Fruit fly (Drosophila melanogaster): ENCODE results near the gene AhcyL2.
A peak's percentile ranks its signal among the peaks of the same experiment; 100 is the strongest.

Gene AhcyL2

dm6 chr3R:16996059-16996959 is 14.4 kb upstream of the AhcyL2 start, which contains the start of the genes EMC2A and CG3534 (continued):
- TF ChIP-seq salm (tag; optimal IDR thresholded peaks at IDR 0.05) (no peak), Usf (GFP tag; optimal IDR thresholded peaks at IDR 0.05) (no peak), CG8359 (GFP tag; optimal IDR thresholded peaks at IDR 0.05; ENCODE audit: borderline replicate concordance) (no peak), tup (GFP tag; optimal IDR thresholded peaks at IDR 0.05) (no peak), CG3163 (GFP tag; optimal IDR thresholded peaks at IDR 0.05) (no peak), Aef1 (GFP tag; IDR thresholded peaks at IDR 0.05) (no peak), Dp (GFP tag; optimal IDR thresholded peaks at IDR 0.05) (no peak), gcm (GFP tag; optimal IDR thresholded peaks at IDR 0.05) (no peak), CG8944 (GFP tag; optimal IDR thresholded peaks at IDR 0.05) (no peak), CG9817 (tag; optimal IDR thresholded peaks at IDR 0.05) (no peak), dmrt99B (tag; optimal IDR thresholded peaks at IDR 0.05) (no peak), Meics (GFP tag; optimal IDR thresholded peaks at IDR 0.05) (peak; percentile 33), gsb-n (tag; optimal IDR thresholded peaks at IDR 0.05) (no peak), sens (GFP tag) (peak; percentile 86), CG9437 (GFP tag; optimal IDR thresholded peaks at IDR 0.05) (no peak), CG9797 (GFP tag; optimal IDR thresholded peaks at IDR 0.05) (peak; percentile 69), sna (GFP tag; IDR thresholded peaks at IDR 0.05; ENCODE audit: partially characterized antibody) (peak; percentile 42; the same call in 1 of the 2 replicates), Hr51 (GFP tag; optimal IDR thresholded peaks at IDR 0.05) (no peak), Dad (GFP tag; optimal IDR thresholded peaks at IDR 0.05) (no peak), CG31441 (GFP tag; IDR thresholded peaks at IDR 0.05) (no peak), phol (tag; optimal IDR thresholded peaks at IDR 0.05) (peak; percentile 68), seq (GFP tag; IDR thresholded peaks at IDR 0.05) (no peak), CG30403 (GFP tag; optimal IDR thresholded peaks at IDR 0.05) (peak; percentile 25), gcm2 (GFP tag; optimal IDR thresholded peaks at IDR 0.05) (no peak), MESR4 (GFP tag; optimal IDR thresholded peaks at IDR 0.05) (peak; percentile 17), Abd-B (GFP tag; optimal IDR thresholded peaks at IDR 0.05) (peak; percentile 61), danr (GFP tag; IDR thresholded peaks at IDR 0.05) (no peak), CG8478 (optimal IDR thresholded peaks at IDR 0.05) (no peak), kah (GFP tag; optimal IDR thresholded peaks at IDR 0.05) (no peak), CG11093 (GFP tag; IDR thresholded peaks at IDR 0.05) (no peak), CG34224 (GFP tag; IDR thresholded peaks at IDR 0.05; ENCODE audit: partially characterized antibody) (no peak), E2f2 (GFP tag; IDR thresholded peaks at IDR 0.05) (no peak), eyg (GFP tag; optimal IDR thresholded peaks at IDR 0.05) (no peak), CG9876 (GFP tag; optimal IDR thresholded peaks at IDR 0.05) (no peak), wek (GFP tag; optimal IDR thresholded peaks at IDR 0.05) (no peak), CG17359 (tag; optimal IDR thresholded peaks at IDR 0.05) (peak; percentile 8), Lim3 (GFP tag; IDR thresholded peaks at IDR 0.05) (no peak), sob (GFP tag; IDR thresholded peaks at IDR 0.05) (no peak), jing (GFP tag; optimal IDR thresholded peaks at IDR 0.05) (no peak), CG2199 (GFP tag; IDR thresholded peaks at IDR 0.05) (no peak), az2 (GFP tag; optimal IDR thresholded peaks at IDR 0.05) (no peak), pita (GFP tag; optimal IDR thresholded peaks at IDR 0.05) (no peak), nerfin-1 (tag; optimal IDR thresholded peaks at IDR 0.05) (no peak), scrt (GFP tag; optimal IDR thresholded peaks at IDR 0.05) (no peak), CTCF (GFP tag; optimal IDR thresholded peaks at IDR 0.05) (no peak), sisA (GFP tag; IDR thresholded peaks at IDR 0.05) (no peak), bsh (GFP tag; optimal IDR thresholded peaks at IDR 0.05) (no peak), sd (tag; optimal IDR thresholded peaks at IDR 0.05) (no peak), CG13424 (tag; optimal IDR thresholded peaks at IDR 0.05) (no peak), CG6854 (GFP tag; optimal IDR thresholded peaks at IDR 0.05) (no peak)

Data from whole organism, embryonic.